Fruit fly (Drosophila melanogaster): Measurements from ENCODE around the gene CG10185.

Gene CG10185

dm6 chr3R:16099268-16100240 is 32.2 kb upstream of the CG10185 start (continued):
- TF ChIP-seq vri (GFP tag; optimal IDR thresholded peaks at IDR 0.05) (peak; percentile 82), fd59A (GFP tag; optimal IDR thresholded peaks at IDR 0.05) (no peak), esn (GFP tag; optimal IDR thresholded peaks at IDR 0.05) (peak; percentile 46), CG8319 (GFP tag; optimal IDR thresholded peaks at IDR 0.05) (no peak), Sox14 (GFP tag; optimal IDR thresholded peaks at IDR 0.05) (peak; percentile 89), topi (GFP tag; optimal IDR thresholded peaks at IDR 0.05) (peak; percentile 26), CG32006 (GFP tag; optimal IDR thresholded peaks at IDR 0.05) (peak; percentile 46), OdsH (GFP tag; optimal IDR thresholded peaks at IDR 0.05) (peak; percentile 31), Hr39 (GFP tag; optimal IDR thresholded peaks at IDR 0.05) (no peak), salr (GFP tag; optimal IDR thresholded peaks at IDR 0.05) (no peak), ss (GFP tag; optimal IDR thresholded peaks at IDR 0.05) (peak; percentile 72 to 76), CG1621 (tag; optimal IDR thresholded peaks at IDR 0.05) (peak; percentile 29), CG7368 (GFP tag; optimal IDR thresholded peaks at IDR 0.05) (no peak), Gug (GFP tag; IDR thresholded peaks at IDR 0.05) (0 out of 2 replicates have a peak, but pooled peaks have one; percentile 10), cyc (GFP tag; optimal IDR thresholded peaks at IDR 0.05) (peak; percentile 10), CG6792 (GFP tag; optimal IDR thresholded peaks at IDR 0.05) (no peak), fkh (GFP tag; optimal IDR thresholded peaks at IDR 0.05) (peak; percentile 96), Eip75B (GFP tag; optimal IDR thresholded peaks at IDR 0.05) (peak; percentile 66), CG16779 (tag; optimal IDR thresholded peaks at IDR 0.05) (peak; percentile 78), Eip93F (GFP tag; optimal IDR thresholded peaks at IDR 0.05) (peak; percentile 38), CG8119 (GFP tag; IDR thresholded peaks at IDR 0.05) (no peak; the same call in 1 of the 3 replicates), CG15336 (GFP tag; IDR thresholded peaks at IDR 0.05) (peak; percentile 55; the same call in 1 of the 2 replicates), Met (GFP tag; optimal IDR thresholded peaks at IDR 0.05) (peak; percentile 59), Blimp-1 (GFP tag; optimal IDR thresholded peaks at IDR 0.05) (no peak), CG10669 (GFP tag; optimal IDR thresholded peaks at IDR 0.05) (no peak), Ets21C (GFP tag; optimal IDR thresholded peaks at IDR 0.05) (no peak), fd85E (GFP tag; optimal IDR thresholded peaks at IDR 0.05) (peak; percentile 52), CG11902 (GFP tag; optimal IDR thresholded peaks at IDR 0.05) (no peak), Eip78C (GFP tag) (peak; percentile 87), pdm3 (GFP tag; optimal IDR thresholded peaks at IDR 0.05) (peak; percentile 25), Ets96B (tag; optimal IDR thresholded peaks at IDR 0.05) (peak; percentile 24), Hr38 (GFP tag; optimal IDR thresholded peaks at IDR 0.05) (no peak), eg (GFP tag; IDR thresholded peaks at IDR 0.05) (peak; percentile 39; the same call in 1 of the 3 replicates), CG10631 (GFP tag; optimal IDR thresholded peaks at IDR 0.05) (no peak)

- TF ChIP-seq CG4318 (GFP tag; optimal IDR thresholded peaks at IDR 0.05) = no peak
- peak; percentile 24 for TF ChIP-seq Hr39 (GFP tag; optimal IDR thresholded peaks at IDR 0.05)
- TF ChIP-seq CG10631 (GFP tag; optimal IDR thresholded peaks at IDR 0.05) = peak; percentile 10
- TF ChIP-seq Gug (GFP tag; IDR thresholded peaks at IDR 0.05) = no peak
- TF ChIP-seq Smox (GFP tag; optimal IDR thresholded peaks at IDR 0.05) = peak; percentile 29
- no peak for TF ChIP-seq CG8632 (GFP tag; optimal IDR thresholded peaks at IDR 0.05)
- TF ChIP-seq lz (GFP tag; optimal IDR thresholded peaks at IDR 0.05) = no peak
- TF ChIP-seq CG6163 (GFP tag; IDR thresholded peaks at IDR 0.05) = no peak
- TF ChIP-seq eg (GFP tag; IDR thresholded peaks at IDR 0.05) = peak; percentile 37; the same call in 1 of the 3 replicates
- no peak for TF ChIP-seq esn (GFP tag; optimal IDR thresholded peaks at IDR 0.05)
- TF ChIP-seq Eip78C (GFP tag) = peak; percentile 63
- TF ChIP-seq ss (GFP tag; optimal IDR thresholded peaks at IDR 0.05) = peak; percentile 6 to 10
- TF ChIP-seq CG9139 (GFP tag; optimal IDR thresholded peaks at IDR 0.05) = peak; percentile 23
- TF ChIP-seq CG31627 (GFP tag; optimal IDR thresholded peaks at IDR 0.05) = peak; percentile 22
- no peak for TF ChIP-seq Sox14 (GFP tag; optimal IDR thresholded peaks at IDR 0.05)
- TF ChIP-seq CG8119 (GFP tag; IDR thresholded peaks at IDR 0.05) = 0 out of 3 replicates have a peak, but pooled peaks have one; percentile 26
- no peak for TF ChIP-seq dsx (GFP tag; optimal IDR thresholded peaks at IDR 0.05; ENCODE audit: poor library complexity, severe bottlenecking)
- no peak for TF ChIP-seq CG1621 (tag; optimal IDR thresholded peaks at IDR 0.05)
- TF ChIP-seq Blimp-1 (GFP tag; optimal IDR thresholded peaks at IDR 0.05) = peak; percentile 35
- TF ChIP-seq fkh (GFP tag; optimal IDR thresholded peaks at IDR 0.05) = peak; percentile 72
- peak; percentile 32 for TF ChIP-seq pdm3 (GFP tag; optimal IDR thresholded peaks at IDR 0.05)
- no peak for TF ChIP-seq CG3032 (tag; optimal IDR thresholded peaks at IDR 0.05)
- peak; percentile 32; the same call in 1 of the 2 replicates for TF ChIP-seq CG15336 (GFP tag; IDR thresholded peaks at IDR 0.05)
- TF ChIP-seq CG7368 (GFP tag; optimal IDR thresholded peaks at IDR 0.05) = no peak
- TF ChIP-seq CG6276 (GFP tag; optimal IDR thresholded peaks at IDR 0.05) = peak; percentile 1
These were observed 31.2 kb upstream of the CG10185 start, which contains the start of the genes Mhcl and Akt for dm6 chr3R:16098333-16099267. Gene Mhcl, minus strand, starts transcription at chr3R:16098761. Gene Akt, plus strand, starts transcription at chr3R:16099228.

All from whole organism, prepupa.